Fruit fly (Drosophila melanogaster): ENCODE data around the gene Act5C.

Gene Act5C

dm6 chrX:5886764-5887555 is 13.7 kb upstream of the Act5C start:
- TF ChIP-seq CG17801 (GFP tag; optimal IDR thresholded peaks at IDR 0.05; ENCODE audit: partially characterized antibody), result peak; percentile 5

- TF ChIP-seq CG17801 (GFP tag; optimal IDR thresholded peaks at IDR 0.05; ENCODE audit: partially characterized antibody), result peak; percentile 2
Measured at dm6 chrX:5888260-5888659, 12.4 kb upstream of the Act5C start.

dm6 chrX:5888933-5889332 is 11.7 kb upstream of the Act5C start:
- TF ChIP-seq CG17801 (GFP tag; optimal IDR thresholded peaks at IDR 0.05; ENCODE audit: partially characterized antibody), result no peak

- TF ChIP-seq CG17801 (GFP tag; optimal IDR thresholded peaks at IDR 0.05; ENCODE audit: partially characterized antibody), result no peak
Measured at dm6 chrX:5891666-5892444, 8.8 kb upstream of the Act5C start.

dm6 chrX:5892512-5892911 is 8.1 kb upstream of the Act5C start:
- no peak for TF ChIP-seq CG17801 (GFP tag; optimal IDR thresholded peaks at IDR 0.05; ENCODE audit: partially characterized antibody)

- no peak for TF ChIP-seq CG17801 (GFP tag; optimal IDR thresholded peaks at IDR 0.05; ENCODE audit: partially characterized antibody)
Measured at dm6 chrX:5893165-5893564, 7.5 kb upstream of the Act5C start.

- TF ChIP-seq CG17801 (GFP tag; optimal IDR thresholded peaks at IDR 0.05; ENCODE audit: partially characterized antibody), result peak; percentile 9
Measured at dm6 chrX:5894529-5895487, 5.9 kb upstream of the Act5C start.

dm6 chrX:5895821-5896550 is 4.7 kb upstream of the Act5C start:
- TF ChIP-seq CG17801 (GFP tag; optimal IDR thresholded peaks at IDR 0.05; ENCODE audit: partially characterized antibody), result peak; percentile 92

dm6 chrX:5896809-5897700 is 3.6 kb upstream of the Act5C start:
- TF ChIP-seq CG17801 (GFP tag; optimal IDR thresholded peaks at IDR 0.05; ENCODE audit: partially characterized antibody), result no peak

dm6 chrX:5899241-5900145 is 1.2 kb upstream of the Act5C start:
- TF ChIP-seq CG17801 (GFP tag; optimal IDR thresholded peaks at IDR 0.05; ENCODE audit: partially characterized antibody), result no peak

dm6 chrX:5901628-5902213 is 1.1 kb downstream of the Act5C start:
- peak; percentile 59 for TF ChIP-seq CG17801 (GFP tag; optimal IDR thresholded peaks at IDR 0.05; ENCODE audit: partially characterized antibody)

dm6 chrX:5902701-5903100 is 2.0 kb downstream of the Act5C start:
- TF ChIP-seq CG17801 (GFP tag; optimal IDR thresholded peaks at IDR 0.05; ENCODE audit: partially characterized antibody), result no peak

All from ovary, adult (tissue).